Worm (Caenorhabditis elegans): ENCODE data around the gene orai-1.

ce11 chrIII:657241-657640, 10.7 kb downstream of the orai-1 start:
- no peak for TF ChIP-seq nhr-12 (tag; optimal IDR thresholded peaks at IDR 0.05)
- TF ChIP-seq snpc-4 (tag; optimal IDR thresholded peaks at IDR 0.05) = no peak
- TF ChIP-seq nhr-28 (tag; optimal IDR thresholded peaks at IDR 0.05) = no peak
- TF ChIP-seq mep-1 (tag; optimal IDR thresholded peaks at IDR 0.05) = no peak
- TF ChIP-seq nhr-76 (tag; optimal IDR thresholded peaks at IDR 0.05) = no peak
- TF ChIP-seq cnd-1 (tag; optimal IDR thresholded peaks at IDR 0.05) = no peak
- TF ChIP-seq ces-1 (GFP tag; optimal IDR thresholded peaks at IDR 0.05) = peak; percentile 54
- no peak for TF ChIP-seq ztf-11 (tag; optimal IDR thresholded peaks at IDR 0.05)
- no peak for TF ChIP-seq unc-62 (GFP tag; optimal IDR thresholded peaks at IDR 0.05)
- TF ChIP-seq sem-2 (GFP tag; optimal IDR thresholded peaks at IDR 0.05) = no peak
- no peak for TF ChIP-seq nhr-237 (tag; optimal IDR thresholded peaks at IDR 0.05)
- no peak for TF ChIP-seq ceh-39 (tag; optimal IDR thresholded peaks at IDR 0.05)
- TF ChIP-seq pha-4 (tag; optimal IDR thresholded peaks at IDR 0.05) = no peak

Data from whole organism, mixed stage, embryonic.